Fruit fly (Drosophila melanogaster): Measurements from ENCODE around the gene CG14297.

The CG14297 gene

DNA sequence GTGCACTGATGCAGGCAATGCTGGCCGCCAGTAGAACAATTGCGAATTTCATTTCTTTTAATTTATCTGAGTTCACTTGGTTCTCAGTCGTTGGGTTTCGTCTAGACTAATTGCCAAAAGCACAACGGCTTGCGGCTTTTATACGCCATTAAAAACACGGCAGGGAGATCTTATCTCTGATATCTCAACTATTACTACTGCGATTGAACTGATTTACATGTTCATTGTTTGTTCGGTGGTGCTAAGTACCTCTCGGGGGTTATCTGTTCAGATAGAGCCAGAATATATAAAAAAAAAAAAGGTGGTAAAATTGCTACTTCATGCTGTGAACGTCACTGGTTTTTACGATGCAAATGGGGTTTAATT, 7.6 kb downstream of the CG14297 start, which contains the start of gene CG14292:
Gene CG14292, minus strand, starts transcription at position 101 of the 366 bp plus-strand sequence.
- no peak for TF ChIP-seq fd64A (GFP tag; optimal IDR thresholded peaks at IDR 0.05)
- no peak for TF ChIP-seq Atf6 (GFP tag; IDR thresholded peaks at IDR 0.05)
- TF ChIP-seq Nf-YA (GFP tag; IDR thresholded peaks at IDR 0.05): no peak
- peak; percentile 20 for TF ChIP-seq CG15479 (GFP tag; optimal IDR thresholded peaks at IDR 0.05)
- no peak for TF ChIP-seq trh (GFP tag; optimal IDR thresholded peaks at IDR 0.05)

DNA sequence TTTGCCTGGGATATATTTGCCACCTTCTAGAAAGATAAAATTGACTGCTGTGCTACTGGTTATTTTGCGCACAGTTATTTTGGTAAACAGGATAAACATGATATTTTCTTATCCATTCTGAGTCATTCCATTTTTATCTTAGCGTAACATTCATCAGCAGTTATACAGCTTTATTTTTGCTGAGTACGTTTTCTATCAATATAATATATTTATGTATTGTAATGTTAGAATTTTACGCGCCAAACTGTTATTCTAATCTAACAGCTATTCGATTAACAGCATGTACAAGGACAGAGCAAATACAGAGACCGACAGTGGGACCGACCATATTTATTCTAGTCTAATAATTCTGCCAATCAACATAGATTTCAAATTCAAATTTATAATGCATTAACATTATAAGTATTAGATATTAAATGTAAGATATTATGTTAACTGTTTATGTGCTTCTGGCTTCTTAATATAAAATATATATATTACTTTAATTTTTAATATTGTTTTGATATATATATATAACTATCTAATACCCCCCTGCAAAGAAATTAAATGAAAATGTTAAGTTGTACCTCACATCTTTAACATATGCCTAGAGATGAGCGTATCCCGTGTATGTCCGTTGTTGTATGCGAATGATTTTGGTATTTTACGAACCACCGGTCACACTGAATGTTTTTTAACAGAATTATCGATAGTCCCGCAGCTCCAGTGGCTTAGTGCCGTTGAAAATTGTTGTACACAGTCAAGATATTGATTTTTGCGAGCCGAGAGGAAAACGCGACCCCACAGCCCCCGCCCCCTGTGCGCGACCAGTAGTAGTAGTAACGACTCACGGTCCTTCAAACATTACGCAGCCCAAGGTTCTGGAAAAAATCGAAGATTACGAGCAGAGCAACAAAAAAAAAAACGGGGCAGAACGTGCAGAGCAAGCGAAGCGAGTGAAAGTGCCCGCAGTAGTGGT, 8.3 kb downstream of the CG14297 start, which contains the start of gene EndoA:
Gene EndoA, plus strand, starts transcription at position 689 of the 958 bp plus-strand sequence.
- TF ChIP-seq tup (GFP tag; optimal IDR thresholded peaks at IDR 0.05) (no peak), CG2712 (tag; optimal IDR thresholded peaks at IDR 0.05) (peak; percentile 75), bab2 (GFP tag; optimal IDR thresholded peaks at IDR 0.05) (peak; percentile 14), sna (GFP tag; IDR thresholded peaks at IDR 0.05; ENCODE audit: partially characterized antibody) (peak; percentile 67), CG3838 (GFP tag; optimal IDR thresholded peaks at IDR 0.05) (peak; percentile 32), CG11723 (GFP tag; optimal IDR thresholded peaks at IDR 0.05) (no peak), CG18599 (GFP tag; optimal IDR thresholded peaks at IDR 0.05) (peak; percentile 61), CG6689 (GFP tag; IDR thresholded peaks at IDR 0.05) (no peak; the same call in 1 of the 2 replicates), CG8281 (tag; optimal IDR thresholded peaks at IDR 0.05) (peak; percentile 27), zf30C (GFP tag; optimal IDR thresholded peaks at IDR 0.05) (no peak), pan (optimal IDR thresholded peaks at IDR 0.05) (no peak), pan (GFP tag; optimal IDR thresholded peaks at IDR 0.05 in 1 of 2, IDR thresholded peaks at IDR 0.05 in 1 of 2) (peak in 1 of 2 experiments; percentile 64), CG13296 (GFP tag; optimal IDR thresholded peaks at IDR 0.05) (peak; percentile 14), Ada2b (GFP tag; IDR thresholded peaks at IDR 0.05) (peak; percentile 27; the same call in 1 of the 2 replicates), Opbp (GFP tag; IDR thresholded peaks at IDR 0.05; ENCODE audit: partially characterized antibody) (peak; percentile 72), Dek (tag; optimal IDR thresholded peaks at IDR 0.05) (peak; percentile 27), CG7987 (GFP tag; optimal IDR thresholded peaks at IDR 0.05) (peak; percentile 13), CG12219 (GFP tag; optimal IDR thresholded peaks at IDR 0.05) (no peak), CG16813 (GFP tag; IDR thresholded peaks at IDR 0.05; ENCODE audit: partially characterized antibody) (peak; percentile 82), CG9727 (GFP tag; optimal IDR thresholded peaks at IDR 0.05) (peak; percentile 67), Usf (GFP tag; optimal IDR thresholded peaks at IDR 0.05) (no peak), onecut (GFP tag; IDR thresholded peaks at IDR 0.05) (peak; percentile 100), Hr78 (GFP tag; optimal IDR thresholded peaks at IDR 0.05) (no peak), CG4820 (GFP tag; optimal IDR thresholded peaks at IDR 0.05) (peak; percentile 25), CG30403 (GFP tag; optimal IDR thresholded peaks at IDR 0.05) (peak; percentile 40), so (GFP tag; IDR thresholded peaks at IDR 0.05) (no peak), dati (GFP tag; IDR thresholded peaks at IDR 0.05) (no peak), CG6791 (GFP tag; IDR thresholded peaks at IDR 0.05; ENCODE audit: partially characterized antibody) (peak; percentile 59; the same call in 2 of the 3 replicates), Chrac-16 (GFP tag; optimal IDR thresholded peaks at IDR 0.05) (peak; percentile 6), CG4617 (GFP tag; optimal IDR thresholded peaks at IDR 0.05; ENCODE audit: borderline replicate concordance) (peak; percentile 61), CG9797 (GFP tag; optimal IDR thresholded peaks at IDR 0.05) (peak; percentile 67), chm (GFP tag; IDR thresholded peaks at IDR 0.05) (0 out of 2 replicates have a peak, but pooled peaks have one; percentile 28), CG32767 (GFP tag; IDR thresholded peaks at IDR 0.05) (peak; percentile 88), kah (GFP tag; optimal IDR thresholded peaks at IDR 0.05) (peak; percentile 24), lilli (GFP tag; optimal IDR thresholded peaks at IDR 0.05) (peak; percentile 34), Dref (GFP tag; IDR thresholded peaks at IDR 0.05) (peak; percentile 80), CG1832 (GFP tag; optimal IDR thresholded peaks at IDR 0.05) (no peak), HmgD (GFP tag; optimal IDR thresholded peaks at IDR 0.05) (peak; percentile 8), mld (GFP tag; IDR thresholded peaks at IDR 0.05; ENCODE audit: partially characterized antibody) (no peak), Xrp1 (GFP tag; IDR thresholded peaks at IDR 0.05) (peak; percentile 78), knrl (GFP tag; IDR thresholded peaks at IDR 0.05; ENCODE audit: partially characterized antibody) (peak; percentile 74)

Data from whole organism, embryonic.